Fruit fly (Drosophila melanogaster) whole organism, embryonic: ENCODE measurements around the gene CG7386.
A peak's percentile ranks its signal among the peaks of the same experiment; 100 is the strongest.

Experiments
- Bteb2 ChIP-seq: fragments of 200-800 bp; sonication (Bioruptor generic); optimal IDR thresholded peaks from 2 replicates; lab custom pipeline; 2016; ENCODE audit warnings: missing biosample characterization, missing genetic modification characterization
- CG10543 ChIP-seq: fragments of 200-800 bp; sonication (Bioruptor generic); optimal IDR thresholded peaks from 3 replicates; lab custom pipeline; 2017; ENCODE audit warnings: missing biosample characterization, mild to moderate bottlenecking, missing genetic modification characterization, moderate library complexity
- CG10959 ChIP-seq: fragments of 200-800 bp; sonication (Bioruptor generic); IDR thresholded peaks from 2 replicates; pipeline ENCODE4 v1.3.6; 2022; ENCODE audit warnings: missing biosample characterization, missing genetic modification characterization
- CG13624 ChIP-seq: fragments of 200-800 bp; sonication (Bioruptor generic); optimal IDR thresholded peaks from 2 replicates; lab custom pipeline; 2016; ENCODE audit warnings: missing biosample characterization, missing genetic modification characterization
- CG13775 ChIP-seq: fragments of 200-800 bp; sonication (Bioruptor generic); optimal IDR thresholded peaks from 3 replicates; lab custom pipeline; 2017; ENCODE audit warnings: missing biosample characterization, mild to moderate bottlenecking, missing genetic modification characterization
- CG13894 ChIP-seq: fragments of 200-800 bp; sonication (Bioruptor generic); optimal IDR thresholded peaks from 3 replicates; lab custom pipeline; 2018; ENCODE audit warnings: missing biosample characterization, mild to moderate bottlenecking, missing genetic modification characterization, moderate library complexity
- CG14710 ChIP-seq: fragments of 200-800 bp; sonication (Bioruptor generic); optimal IDR thresholded peaks from 3 replicates; lab custom pipeline; 2019; ENCODE audit warnings: missing biosample characterization, mild to moderate bottlenecking, missing genetic modification characterization, moderate library complexity
- CG15696 ChIP-seq: fragments of 200-800 bp; sonication (Bioruptor generic); optimal IDR thresholded peaks from 2 replicates; lab custom pipeline; 2019; ENCODE audit warnings: missing biosample characterization, mild to moderate bottlenecking, missing genetic modification characterization, moderate library complexity
- CG1647 ChIP-seq: fragments of 200-800 bp; sonication (Bioruptor generic); optimal IDR thresholded peaks from 3 replicates; lab custom pipeline; 2016; ENCODE audit warnings: missing biosample characterization, missing genetic modification characterization
- CG17912 ChIP-seq: fragments of 200-800 bp; sonication (Bioruptor generic); optimal IDR thresholded peaks from 2 replicates; lab custom pipeline; 2018; ENCODE audit warnings: missing biosample characterization, mild to moderate bottlenecking, missing genetic modification characterization
- CG18262 ChIP-seq: fragments of 200-800 bp; optimal IDR thresholded peaks from 3 replicates; lab custom pipeline; 2019; ENCODE audit warnings: missing biosample characterization, mild to moderate bottlenecking, missing genetic modification characterization, moderate library complexity
- CG2712 ChIP-seq: fragments of 200-800 bp; optimal IDR thresholded peaks from 3 replicates; lab custom pipeline; 2019; ENCODE audit warnings: missing biosample characterization, mild to moderate bottlenecking, missing genetic modification characterization, moderate library complexity
- CG30431 ChIP-seq: fragments of 200-800 bp; sonication (Bioruptor generic); optimal IDR thresholded peaks from 2 replicates; lab custom pipeline; 2017; ENCODE audit warnings: missing biosample characterization, missing genetic modification characterization
- CG32532 ChIP-seq: fragments of 200-800 bp; sonication (Bioruptor generic); IDR thresholded peaks from 2 replicates; pipeline ENCODE4 v1.3.6; 2022; ENCODE audit warnings: missing biosample characterization, missing genetic modification characterization
- CG3281 ChIP-seq: fragments of 200-800 bp; sonication (Bioruptor generic); optimal IDR thresholded peaks from 3 replicates; lab custom pipeline; 2017; ENCODE audit warnings: missing biosample characterization, mild to moderate bottlenecking, missing genetic modification characterization
- CG3407 ChIP-seq: fragments of 200-800 bp; sonication (Bioruptor generic); optimal IDR thresholded peaks from 2 replicates; lab custom pipeline; 2018; ENCODE audit warnings: missing biosample characterization, mild to moderate bottlenecking, missing genetic modification characterization
- CG4404 ChIP-seq: fragments of 200-800 bp; sonication (Bioruptor generic); IDR thresholded peaks from 2 replicates; pipeline ENCODE4 v1.3.6; 2022; ENCODE audit warnings: missing biosample characterization, missing genetic modification characterization
- CG4820 ChIP-seq: fragments of 200-800 bp; sonication (Bioruptor generic); optimal IDR thresholded peaks from 3 replicates; lab custom pipeline; 2016; ENCODE audit warnings: missing biosample characterization, missing genetic modification characterization
- CG7556 ChIP-seq: fragments of 200-800 bp; sonication (Bioruptor generic); optimal IDR thresholded peaks from 2 replicates; lab custom pipeline; 2017; ENCODE audit warnings: missing biosample characterization, mild to moderate bottlenecking, missing genetic modification characterization
- D19A ChIP-seq: fragments of 200-800 bp; optimal IDR thresholded peaks from 3 replicates; lab custom pipeline; 2019; ENCODE audit warnings: missing biosample characterization, mild to moderate bottlenecking, missing genetic modification characterization, moderate library complexity
- Dip3 ChIP-seq: fragments of 200-800 bp; sonication (Bioruptor generic); optimal IDR thresholded peaks from 3 replicates; lab custom pipeline; 2016; ENCODE audit warnings: missing biosample characterization, missing genetic modification characterization
- Elba2 ChIP-seq: fragments of 200-800 bp; sonication (Bioruptor generic); optimal IDR thresholded peaks from 3 replicates; lab custom pipeline; 2016; ENCODE audit warnings: missing biosample characterization, missing genetic modification characterization
- HLH3B ChIP-seq: fragments of 200-800 bp; sonication (Bioruptor generic); IDR thresholded peaks from 2 replicates; pipeline ENCODE4 v1.3.6; 2022; ENCODE audit warnings: missing biosample characterization, missing genetic modification characterization
- Lim3 ChIP-seq: fragments of 200-800 bp; sonication (Bioruptor generic); IDR thresholded peaks from 2 replicates; pipeline ENCODE4 v1.3.6; 2022; ENCODE audit warnings: missing biosample characterization, missing genetic modification characterization
- Mad ChIP-seq: fragments of 200-800 bp; sonication (Bioruptor generic); optimal IDR thresholded peaks from 2 replicates; lab custom pipeline; 2016; ENCODE audit warnings: missing biosample characterization, missing genetic modification characterization
- NC2α ChIP-seq: fragments of 200-800 bp; sonication (Bioruptor generic); optimal IDR thresholded peaks from 2 replicates; lab custom pipeline; 2016; ENCODE audit warnings: missing biosample characterization, missing genetic modification characterization
- Ssrp ChIP-seq: fragments of 200-800 bp; sonication (Bioruptor generic); optimal IDR thresholded peaks from 2 replicates; lab custom pipeline; 2018; ENCODE audit warnings: missing biosample characterization, mild to moderate bottlenecking, missing genetic modification characterization, moderate library complexity
- Xrp1 ChIP-seq: fragments of 200-800 bp; sonication (Bioruptor generic); IDR thresholded peaks from 2 replicates; pipeline ENCODE4 v1.3.6; 2022; ENCODE audit warnings: missing biosample characterization, missing genetic modification characterization
- ab ChIP-seq: fragments of 200-800 bp; sonication (Bioruptor generic); optimal IDR thresholded peaks from 2 replicates; lab custom pipeline; 2016; ENCODE audit warnings: missing biosample characterization, missing genetic modification characterization
- abd-A ChIP-seq: fragments of 200-800 bp; sonication (Bioruptor generic); optimal IDR thresholded peaks from 3 replicates; lab custom pipeline; 2019; ENCODE audit warnings: missing biosample characterization, mild to moderate bottlenecking, missing genetic modification characterization, moderate library complexity
- ap ChIP-seq: fragments of 200-800 bp; sonication (Bioruptor generic); IDR thresholded peaks from 2 replicates; pipeline ENCODE4 v1.3.6; 2022; ENCODE audit warnings: missing biosample characterization, missing genetic modification characterization
- bsh ChIP-seq, 2 experiments: fragments of 200-800 bp; sonication (Bioruptor generic); optimal IDR thresholded peaks; 2 replicates each; lab custom pipeline; 2017 to 2018; ENCODE audit warnings: mild to moderate bottlenecking in 2 of 2, missing biosample characterization in 2 of 2, missing genetic modification characterization in 2 of 2, moderate library complexity in 1 of 2
- cg ChIP-seq: fragments of 200-800 bp; sonication (Bioruptor generic); optimal IDR thresholded peaks from 3 replicates; lab custom pipeline; 2019; ENCODE audit warnings: missing biosample characterization, mild to moderate bottlenecking, missing genetic modification characterization, moderate library complexity
- dmrt11E ChIP-seq: fragments of 200-800 bp; sonication (Bioruptor generic); optimal IDR thresholded peaks from 3 replicates; lab custom pipeline; 2018; ENCODE audit warnings: missing biosample characterization, mild to moderate bottlenecking, missing genetic modification characterization, moderate library complexity
- dmrt99B ChIP-seq: fragments of 200-800 bp; sonication (Bioruptor generic); optimal IDR thresholded peaks from 2 replicates; lab custom pipeline; 2018; ENCODE audit warnings: missing biosample characterization, mild to moderate bottlenecking, missing genetic modification characterization, moderate library complexity
- exex ChIP-seq: fragments of 200-800 bp; sonication (Bioruptor generic); optimal IDR thresholded peaks from 4 replicates; lab custom pipeline; 2018; ENCODE audit warnings: missing biosample characterization, mild to moderate bottlenecking, missing genetic modification characterization, moderate library complexity
- gfzf ChIP-seq: fragments of 200-800 bp; sonication (Bioruptor generic); optimal IDR thresholded peaks from 2 replicates; lab custom pipeline; 2016; ENCODE audit warnings: missing biosample characterization, mild to moderate bottlenecking, missing genetic modification characterization, moderate library complexity
- gsb ChIP-seq: fragments of 200-800 bp; sonication (Bioruptor generic); IDR thresholded peaks from 2 replicates; pipeline ENCODE4 v1.3.6; 2022; ENCODE audit warnings: missing biosample characterization, missing genetic modification characterization
- ham ChIP-seq: fragments of 200-800 bp; sonication (Bioruptor generic); IDR thresholded peaks from 2 replicates; pipeline ENCODE4 v1.3.6; 2022; ENCODE audit warnings: missing biosample characterization, missing genetic modification characterization
- hb ChIP-seq: fragments of 200-800 bp; sonication (Bioruptor generic); IDR thresholded peaks from 3 replicates; pipeline ENCODE4 v1.3.6; 2022; ENCODE audit warnings: missing biosample characterization, missing genetic modification characterization; ENCODE audit not compliant: partially characterized antibody
- hkb ChIP-seq, 2 experiments: fragments of 200-800 bp in 1 of 2; fragments of >200 bp in 1 of 2; sonication (Bioruptor generic) in 1 of 2; IDR thresholded peaks in 1 of 2; optimal IDR thresholded peaks in 1 of 2; 2 replicates each; pipeline versions ENCODE4 v1.3.6 to Lab custom; 2017 to 2022; ENCODE audit warnings: missing biosample characterization in 1 of 2, missing genetic modification characterization in 1 of 2
- phol ChIP-seq: fragments of 200-800 bp; sonication (Bioruptor generic); optimal IDR thresholded peaks from 3 replicates; lab custom pipeline; 2018; ENCODE audit warnings: missing biosample characterization, mild to moderate bottlenecking, missing genetic modification characterization, moderate library complexity
- row ChIP-seq: fragments of 200-800 bp; sonication (Bioruptor generic); IDR thresholded peaks from 3 replicates; pipeline ENCODE4 v1.3.6; 2022; ENCODE audit warnings: missing biosample characterization, missing genetic modification characterization
- sd ChIP-seq: fragments of 200-800 bp; sonication (Bioruptor generic); optimal IDR thresholded peaks from 3 replicates; lab custom pipeline; 2018; ENCODE audit warnings: missing biosample characterization, mild to moderate bottlenecking, missing genetic modification characterization, moderate library complexity
- sens-2 ChIP-seq: fragments of 200-800 bp; sonication (Bioruptor generic); IDR thresholded peaks from 2 replicates; pipeline ENCODE4 v1.3.6; 2022; ENCODE audit warnings: missing biosample characterization, missing genetic modification characterization
- slbo ChIP-seq: fragments of 200-800 bp; sonication (Bioruptor generic); IDR thresholded peaks from 2 replicates; pipeline ENCODE4 v1.3.6; 2022; ENCODE audit warnings: missing biosample characterization, missing genetic modification characterization
- trem ChIP-seq: fragments of 200-800 bp; optimal IDR thresholded peaks from 3 replicates; lab custom pipeline; 2019; ENCODE audit warnings: missing biosample characterization, mild to moderate bottlenecking, missing genetic modification characterization, moderate library complexity
- ttk ChIP-seq: fragments of 200-800 bp; sonication (Bioruptor generic); IDR thresholded peaks from 2 replicates; pipeline ENCODE4 v2.1.2; 2022; ENCODE audit warnings: missing biosample characterization, missing genetic modification characterization
- wdn ChIP-seq: fragments of 200-800 bp; sonication (Bioruptor generic); IDR thresholded peaks from 2 replicates; pipeline ENCODE4 v1.3.6; 2022; ENCODE audit warnings: missing biosample characterization, missing genetic modification characterization

Gene CG7386

dm6 chr3L:6157327-6158032 lies 32.1 kb upstream of the CG7386 start, which contains the start of gene CG13297 (continued):
- TF ChIP-seq CG4404 (GFP tag; lab: Robert Waterston, UW) = no peak
- TF ChIP-seq Elba2 = no peak
- no peak for TF ChIP-seq CG1647
- TF ChIP-seq Lim3 (GFP tag; lab: Robert Waterston, UW) = no peak
- TF ChIP-seq exex = no peak
- no peak for TF ChIP-seq NC2α (GFP tag; lab: Kevin White, UChicago)
- no peak for TF ChIP-seq CG17912 (GFP tag; lab: Kevin White, UChicago)
- TF ChIP-seq cg (GFP tag; lab: Kevin White, UChicago) = no peak
- no peak for TF ChIP-seq CG10959 (GFP tag; lab: Robert Waterston, UW)
- TF ChIP-seq CG13894 (tag; lab: Kevin White, UChicago) = no peak
- TF ChIP-seq Mad (GFP tag; lab: Kevin White, UChicago) = no peak
- TF ChIP-seq wdn = no peak
- TF ChIP-seq CG13624 = no peak
- no peak for TF ChIP-seq gsb (GFP tag; lab: Robert Waterston, UW)
- TF ChIP-seq ab (GFP tag; lab: Kevin White, UChicago) = no peak
- no peak for TF ChIP-seq Bteb2 (GFP tag; lab: Kevin White, UChicago)
- TF ChIP-seq CG32532 = no peak
- no peak for TF ChIP-seq Dip3 (GFP tag; lab: Kevin White, UChicago)
- TF ChIP-seq sd (tag; lab: Kevin White, UChicago) = peak; percentile 5
- peak; percentile 39; the same call in 1 of the 2 replicates for TF ChIP-seq ttk
- no peak for TF ChIP-seq sens-2 (GFP tag; lab: Robert Waterston, UW)
- TF ChIP-seq CG4820 (GFP tag; lab: Kevin White, UChicago) = peak; percentile 32
- TF ChIP-seq hb = no peak
- TF ChIP-seq D19A (tag; lab: Kevin White, UChicago) = peak; percentile 80
- no peak for TF ChIP-seq hkb (optimal IDR thresholded peaks at IDR 0.05; lab: Kevin White, UChicago)
- peak; percentile 65; the same call in 1 of the 2 replicates for TF ChIP-seq hkb (GFP tag; IDR thresholded peaks at IDR 0.05; lab: Robert Waterston, UW)
- TF ChIP-seq dmrt99B = peak; percentile 88
- peak; percentile 33; the same call in 1 of the 2 replicates for TF ChIP-seq Xrp1 (GFP tag; lab: Robert Waterston, UW)
- TF ChIP-seq ham (GFP tag; lab: Robert Waterston, UW) = no peak
- TF ChIP-seq CG30431 (GFP tag; lab: Kevin White, UChicago) = no peak
- TF ChIP-seq HLH3B = peak; percentile 62
- TF ChIP-seq CG15696 = no peak
- TF ChIP-seq gfzf (GFP tag; lab: Kevin White, UChicago) = no peak
- TF ChIP-seq abd-A (tag; lab: Kevin White, UChicago) = peak; percentile 88
- TF ChIP-seq CG3281 (GFP tag; lab: Kevin White, UChicago) = no peak
- TF ChIP-seq CG10543 (GFP tag; lab: Kevin White, UChicago) = no peak

DNA sequence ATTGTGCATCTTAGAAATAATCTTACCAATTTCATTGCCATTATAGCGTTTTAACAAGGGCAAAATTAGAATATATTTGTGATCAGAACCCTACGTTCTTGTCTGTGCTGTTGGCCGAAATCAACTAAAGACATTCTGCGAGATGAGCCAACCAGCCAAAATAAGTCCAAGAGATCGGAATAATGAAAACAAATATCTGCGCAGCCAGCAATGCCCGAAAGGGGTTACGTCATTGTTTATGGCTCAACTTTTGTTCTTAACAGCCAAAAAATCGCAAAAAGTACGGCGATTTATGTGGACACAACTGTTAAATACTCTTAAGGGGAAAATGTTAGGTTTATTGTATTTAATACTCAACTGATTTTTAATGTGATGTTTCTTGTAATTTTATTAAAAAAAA lies 31.0 kb upstream of the CG7386 start, which contains the start of gene Cpr65Ay:
Cpr65Ay (minus strand) TSS at position 101 of the 400 bp plus-strand sequence.
- TF ChIP-seq slbo = 0 out of 2 replicates have a peak, but pooled peaks have one; percentile 13
- no peak for TF ChIP-seq CG3407 (GFP tag; lab: Kevin White, UChicago)

dm6 chr3L:6159863-6160262 lies 29.7 kb upstream of the CG7386 start:
- TF ChIP-seq row (GFP tag; lab: Robert Waterston, UW) (0 out of 3 replicates have a peak, but pooled peaks have one; percentile 20), dmrt11E (tag; lab: Kevin White, UChicago) (peak; percentile 64), CG7556 (GFP tag; lab: Kevin White, UChicago) (peak; percentile 43), CG2712 (peak; percentile 65), trem (tag; lab: Kevin White, UChicago) (peak; percentile 16), CG14710 (tag; lab: Kevin White, UChicago) (peak; percentile 58), bsh (GFP tag; optimal IDR thresholded peaks at IDR 0.05; lab: Kevin White, UChicago) (peak in 1 of 2 experiments; percentile 17), D19A (tag; lab: Kevin White, UChicago) (peak; percentile 35), CG13775 (no peak), phol (tag; lab: Kevin White, UChicago) (peak; percentile 39), Ssrp (peak; percentile 33), ap (no peak), CG18262 (tag; lab: Kevin White, UChicago) (peak; percentile 71)
